Worm (Caenorhabditis elegans) whole organism, L1 larva: Measurements from ENCODE around the gene C29E4.15.

Experiments used
- C04F5.9 ChIP-seq: sonication (generic microtip); optimal IDR thresholded peaks from 2 replicates; lab custom pipeline; 2016; ENCODE audit warnings: missing genetic modification characterization, missing compliant biosample characterization
- C16A3.4 ChIP-seq: fragments of 150-350 bp; optimal IDR thresholded peaks from 2 replicates; lab custom pipeline; 2014; ENCODE audit warnings: missing biosample characterization, missing genetic modification characterization
- C34B4.2 ChIP-seq: sonication (generic microtip); optimal IDR thresholded peaks from 2 replicates; lab custom pipeline; 2017; ENCODE audit warnings: mild to moderate bottlenecking, missing genetic modification characterization, missing compliant biosample characterization
- F16B12.6 ChIP-seq: fragments of 150-350 bp; optimal IDR thresholded peaks from 2 replicates; lab custom pipeline; 2014; ENCODE audit warnings: missing biosample characterization, missing genetic modification characterization
- Y116A8C.19 ChIP-seq: sonication (generic microtip); optimal IDR thresholded peaks from 2 replicates; lab custom pipeline; 2016; ENCODE audit warnings: missing compliant biosample characterization, missing genetic modification characterization, borderline replicate concordance
- aha-1 ChIP-seq: fragments of 150-350 bp; optimal IDR thresholded peaks from 2 replicates; lab custom pipeline; 2014; ENCODE audit warnings: missing biosample characterization, missing genetic modification characterization
- alr-1 ChIP-seq: fragments of 200-800 bp; sonication (Bioruptor generic); optimal IDR thresholded peaks from 2 replicates; lab custom pipeline; 2018; ENCODE audit warnings: borderline replicate concordance, mild to moderate bottlenecking, missing genetic modification characterization, missing compliant biosample characterization
- blmp-1 ChIP-seq: fragments of 150-350 bp; optimal IDR thresholded peaks from 2 replicates; lab custom pipeline; 2014; ENCODE audit warnings: missing biosample characterization, missing genetic modification characterization
- ceh-63 ChIP-seq: fragments of 200-800 bp; sonication (Bioruptor generic); optimal IDR thresholded peaks from 2 replicates; lab custom pipeline; 2018; ENCODE audit warnings: mild to moderate bottlenecking, missing genetic modification characterization, missing compliant biosample characterization
- ceh-82 ChIP-seq, 3 experiments: fragments of 150-350 bp in 1 of 3; sonication (generic microtip) in 2 of 3; optimal IDR thresholded peaks; 2 replicates each; lab custom pipeline; 2014 to 2017; ENCODE audit warnings: missing biosample characterization in 3 of 3, missing genetic modification characterization in 3 of 3
- ceh-88 ChIP-seq: fragments of 200-800 bp; sonication (Bioruptor generic); IDR thresholded peaks from 2 replicates; pipeline ENCODE4 v1.3.6; 2022; ENCODE audit warnings: missing genetic modification characterization, missing compliant biosample characterization
- dpl-1 ChIP-seq, 3 experiments: fragments of 150-350 bp in 2 of 3; sonication (generic microtip) in 1 of 3; optimal IDR thresholded peaks; 2 replicates each; lab custom pipeline; 2014 to 2017; ENCODE audit warnings: missing biosample characterization in 3 of 3, missing genetic modification characterization in 3 of 3, missing genetic modification reagents in 3 of 3
- efl-1 ChIP-seq, 4 experiments: fragments of 150-350 bp; optimal IDR thresholded peaks in 3 of 4; peaks in 1 of 4; 1 replicate in 1 of 4; 2 replicates in 3 of 4; lab custom pipeline; 2014; ENCODE audit warnings: missing biosample characterization in 2 of 4, missing genetic modification characterization in 2 of 4, missing genetic modification reagents in 2 of 4
- fkh-4 ChIP-seq: sonication (generic microtip); optimal IDR thresholded peaks from 2 replicates; lab custom pipeline; 2016; ENCODE audit warnings: missing compliant biosample characterization, missing genetic modification characterization, borderline replicate concordance
- fkh-8 ChIP-seq: sonication (generic microtip); optimal IDR thresholded peaks from 2 replicates; lab custom pipeline; 2016; ENCODE audit warnings: mild to moderate bottlenecking, missing genetic modification characterization, missing compliant biosample characterization
- fos-1 ChIP-seq: fragments of 150-350 bp; optimal IDR thresholded peaks from 2 replicates; lab custom pipeline; 2014; ENCODE audit warnings: missing biosample characterization, missing genetic modification characterization
- hlh-4 ChIP-seq: sonication (generic microtip); optimal IDR thresholded peaks from 2 replicates; lab custom pipeline; 2016; ENCODE audit warnings: mild to moderate bottlenecking, missing genetic modification characterization, missing compliant biosample characterization
- hpl-2 ChIP-seq: fragments of 150-350 bp; optimal IDR thresholded peaks from 2 replicates; lab custom pipeline; 2014; ENCODE audit warnings: missing biosample characterization, missing genetic modification reagents, missing genetic modification characterization
- isw-1 ChIP-seq: fragments of 200-800 bp; sonication (Bioruptor generic); IDR thresholded peaks from 2 replicates; pipeline ENCODE4 v1.3.6; 2022; ENCODE audit warnings: missing genetic modification characterization, missing compliant biosample characterization
- jun-1 ChIP-seq: fragments of 150-350 bp; optimal IDR thresholded peaks from 2 replicates; lab custom pipeline; 2014; ENCODE audit warnings: missing biosample characterization, missing genetic modification reagents, missing genetic modification characterization
- lin-13 ChIP-seq: fragments of 150-350 bp; optimal IDR thresholded peaks from 2 replicates; lab custom pipeline; 2014; ENCODE audit warnings: missing biosample characterization, missing genetic modification reagents, missing genetic modification characterization
- lin-14 ChIP-seq: fragments of 200-800 bp; sonication (Bioruptor generic); optimal IDR thresholded peaks from 2 replicates; lab custom pipeline; 2018; ENCODE audit warnings: mild to moderate bottlenecking, missing genetic modification characterization, moderate library complexity, missing compliant biosample characterization
- lin-15B ChIP-seq: fragments of 150-350 bp; sonication (generic microtip); optimal IDR thresholded peaks from 3 replicates; lab custom pipeline; 2014; ENCODE audit warnings: missing biosample characterization, missing genetic modification characterization
- lin-35 ChIP-seq, 2 experiments: fragments of 150-350 bp; optimal IDR thresholded peaks; 2 replicates each; lab custom pipeline; 2014; ENCODE audit warnings: missing biosample characterization in 2 of 2, missing genetic modification characterization in 2 of 2, missing genetic modification reagents in 2 of 2
- lin-39 ChIP-seq: fragments of 150-350 bp; optimal IDR thresholded peaks from 2 replicates; lab custom pipeline; 2014; ENCODE audit warnings: missing biosample characterization, missing genetic modification reagents, missing genetic modification characterization
- lir-3 ChIP-seq: sonication (generic microtip); optimal IDR thresholded peaks from 2 replicates; lab custom pipeline; 2016; ENCODE audit warnings: mild to moderate bottlenecking, missing genetic modification characterization, moderate library complexity, missing compliant biosample characterization; ENCODE audit not compliant: poor library complexity
- lsy-2 ChIP-seq, 2 experiments: fragments of 150-350 bp; optimal IDR thresholded peaks; 2 replicates each; lab custom pipeline; 2014; ENCODE audit warnings: missing biosample characterization in 2 of 2, missing genetic modification characterization in 2 of 2
- mab-9 ChIP-seq: fragments of 200-800 bp; sonication (Bioruptor generic); IDR thresholded peaks from 2 replicates; pipeline ENCODE4 v1.3.6; 2022; ENCODE audit warnings: missing genetic modification reagents, missing genetic modification characterization, missing compliant biosample characterization
- mdl-1 ChIP-seq, 2 experiments: fragments of 150-350 bp; optimal IDR thresholded peaks; 2 replicates each; lab custom pipeline; 2014 to 2017; ENCODE audit warnings: missing biosample characterization in 2 of 2, missing genetic modification characterization in 2 of 2, inconsistent platforms in 1 of 2
- mef-2 ChIP-seq: fragments of 150-350 bp; optimal IDR thresholded peaks from 2 replicates; lab custom pipeline; 2014; ENCODE audit warnings: missing biosample characterization, missing genetic modification characterization
- nhr-19 ChIP-seq: fragments of 200-800 bp; sonication (Bioruptor generic); conservative IDR thresholded peaks from 2 replicates; pipeline ENCODE4 v1.3.6; 2022; ENCODE audit warnings: missing genetic modification characterization, missing compliant biosample characterization
- nhr-20 ChIP-seq: sonication (generic microtip); optimal IDR thresholded peaks from 2 replicates; lab custom pipeline; 2016; ENCODE audit warnings: mild to moderate bottlenecking, missing genetic modification characterization, missing compliant biosample characterization
- nhr-47 ChIP-seq: sonication (generic microtip); optimal IDR thresholded peaks from 2 replicates; lab custom pipeline; 2016; ENCODE audit warnings: mild to moderate bottlenecking, missing genetic modification characterization, moderate library complexity, missing compliant biosample characterization
- nhr-71 ChIP-seq: sonication (generic microtip); optimal IDR thresholded peaks from 2 replicates; lab custom pipeline; 2016; ENCODE audit warnings: mild to moderate bottlenecking, missing genetic modification characterization, moderate library complexity, missing compliant biosample characterization
- nhr-77 ChIP-seq: fragments of 150-350 bp; optimal IDR thresholded peaks from 2 replicates; lab custom pipeline; 2014; ENCODE audit warnings: missing biosample characterization, missing genetic modification characterization
- nhr-84 ChIP-seq: sonication (generic microtip); optimal IDR thresholded peaks from 2 replicates; lab custom pipeline; 2017; ENCODE audit warnings: missing biosample characterization, missing genetic modification characterization
- nhr-85 ChIP-seq: sonication (generic microtip); peaks from one replicate; lab custom pipeline; 2016; ENCODE audit warnings: missing genetic modification characterization, inconsistent platforms, missing compliant biosample characterization
- pag-3 ChIP-seq: sonication (generic microtip); optimal IDR thresholded peaks from 2 replicates; lab custom pipeline; 2017; ENCODE audit warnings: missing genetic modification characterization, mild to moderate bottlenecking, missing compliant biosample characterization, antibody characterized with exemption, borderline replicate concordance; ENCODE audit not compliant: insufficient read depth
- pqm-1 ChIP-seq: sonication (generic microtip); optimal IDR thresholded peaks from 3 replicates; lab custom pipeline; 2017; ENCODE audit warnings: missing biosample characterization, missing genetic modification characterization
- rnt-1 ChIP-seq: sonication (generic microtip); optimal IDR thresholded peaks from 2 replicates; lab custom pipeline; 2016; ENCODE audit warnings: mild to moderate bottlenecking, missing genetic modification characterization, moderate library complexity, missing compliant biosample characterization
- skn-1 ChIP-seq: fragments of 150-350 bp; optimal IDR thresholded peaks from 2 replicates; lab custom pipeline; 2014; ENCODE audit warnings: missing biosample characterization, missing genetic modification characterization
- snu-23 ChIP-seq: sonication (generic microtip); optimal IDR thresholded peaks from 2 replicates; lab custom pipeline; 2016; ENCODE audit warnings: missing genetic modification characterization, missing compliant biosample characterization
- sox-4 ChIP-seq: sonication (generic microtip); optimal IDR thresholded peaks from 2 replicates; lab custom pipeline; 2016; ENCODE audit warnings: missing genetic modification characterization, missing compliant biosample characterization
- sup-37 ChIP-seq: fragments of 200-800 bp; sonication (Bioruptor generic); optimal IDR thresholded peaks from 2 replicates; lab custom pipeline; 2018; ENCODE audit warnings: mild to moderate bottlenecking, missing genetic modification characterization, missing compliant biosample characterization
- swsn-7 ChIP-seq: sonication (generic microtip); optimal IDR thresholded peaks from 2 replicates; lab custom pipeline; 2016; ENCODE audit warnings: missing genetic modification characterization, missing compliant biosample characterization
- tbx-2 ChIP-seq: sonication (generic microtip); optimal IDR thresholded peaks from 2 replicates; lab custom pipeline; 2016; ENCODE audit warnings: missing genetic modification characterization, missing compliant biosample characterization
- tlp-1 ChIP-seq: fragments of 150-350 bp; optimal IDR thresholded peaks from 2 replicates; lab custom pipeline; 2014; ENCODE audit warnings: missing biosample characterization, missing genetic modification characterization
- unc-62 ChIP-seq: fragments of 150-350 bp; optimal IDR thresholded peaks from 2 replicates; lab custom pipeline; 2014; ENCODE audit warnings: missing biosample characterization, missing genetic modification reagents, missing genetic modification characterization
- unc-86 ChIP-seq: sonication (generic microtip); optimal IDR thresholded peaks from 2 replicates; lab custom pipeline; 2016; ENCODE audit warnings: missing genetic modification characterization, missing compliant biosample characterization
- xbp-1 ChIP-seq: sonication (generic microtip); optimal IDR thresholded peaks from 2 replicates; lab custom pipeline; 2016; ENCODE audit warnings: missing genetic modification characterization, missing compliant biosample characterization
- zag-1 ChIP-seq: fragments of 150-350 bp; optimal IDR thresholded peaks from 2 replicates; lab custom pipeline; 2014; ENCODE audit warnings: missing biosample characterization, missing genetic modification characterization

C29E4.15 gene

DNA sequence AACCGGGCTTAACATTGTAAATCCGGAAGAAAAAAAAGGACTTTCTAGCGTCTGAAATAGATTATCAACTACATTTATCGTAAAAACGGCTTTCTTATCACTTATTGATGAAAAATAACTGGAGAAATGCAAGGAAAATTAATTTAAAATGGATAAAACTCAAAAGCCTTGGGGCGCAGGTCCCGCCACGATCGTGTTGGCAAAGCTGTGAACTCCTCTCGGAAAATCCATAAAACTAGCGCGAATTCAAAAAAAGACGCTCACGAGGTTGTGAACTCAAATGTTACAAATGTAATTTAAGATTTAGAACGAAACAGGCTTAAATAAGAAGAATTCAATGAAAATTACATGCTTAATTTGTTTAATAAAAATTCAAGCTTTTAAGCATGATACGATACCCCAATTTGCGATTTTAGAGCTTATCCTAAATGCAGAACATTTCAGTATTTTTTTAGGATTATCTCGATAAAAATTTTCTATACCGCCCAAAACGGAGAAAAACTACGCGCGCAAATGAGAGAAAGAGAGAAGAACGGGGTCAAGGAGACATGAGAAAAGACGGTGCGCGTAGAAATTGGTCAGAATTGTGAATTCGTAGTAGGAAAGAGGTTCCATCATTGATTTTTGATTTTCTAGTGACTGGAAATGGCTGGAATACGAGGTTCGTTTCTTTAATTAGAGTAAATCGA, at the start of gene C29E4.15:
TSS of gene C29E4.15 (plus strand) at position 547 of the 689 bp plus-strand sequence.
- no peak for TF ChIP-seq fkh-4 (tag; lab: Kevin White, UChicago)
- peak; percentile 68 for TF ChIP-seq rnt-1 (tag; lab: Kevin White, UChicago)
- TF ChIP-seq Y116A8C.19 (tag; lab: Kevin White, UChicago), result no peak
- TF ChIP-seq nhr-47 (tag; lab: Kevin White, UChicago), result peak; percentile 58
- TF ChIP-seq pqm-1 (tag; lab: Kevin White, UChicago), result no peak
- peak; percentile 29 for TF ChIP-seq fkh-8
- peak in 1 of 3 experiments; percentile 43 for TF ChIP-seq ceh-82 (tag; optimal IDR thresholded peaks at IDR 0.05; lab: Kevin White, UChicago)
- TF ChIP-seq unc-86 (tag; lab: Kevin White, UChicago), result peak; percentile 40
- TF ChIP-seq hlh-4 (tag; lab: Kevin White, UChicago), result no peak
- TF ChIP-seq ceh-88 (GFP tag; lab: Robert Waterston, UW), result no peak
- TF ChIP-seq lin-15B (tag; lab: Kevin White, UChicago), result peak; percentile 17
- no peak for TF ChIP-seq C16A3.4 (tag; lab: Kevin White, UChicago)
- TF ChIP-seq xbp-1, result peak; percentile 37
- TF ChIP-seq lin-39 (tag; lab: Kevin White, UChicago), result no peak
- TF ChIP-seq tbx-2 (tag; lab: Kevin White, UChicago), result peak; percentile 21
- peak; percentile 92 for TF ChIP-seq efl-1 (optimal IDR thresholded peaks at IDR 0.05; lab: Kevin White, UChicago)
- TF ChIP-seq efl-1 (GFP tag; optimal IDR thresholded peaks at IDR 0.05 in 1 of 2; lab: Kevin White, UChicago), result peak; percentile 90 to 98
- no peak for TF ChIP-seq nhr-84 (tag; lab: Kevin White, UChicago)
- no peak for TF ChIP-seq sup-37 (GFP tag; lab: Kevin White, UChicago)
- no peak for TF ChIP-seq C34B4.2 (tag; lab: Kevin White, UChicago)
- TF ChIP-seq sox-4 (tag; lab: Kevin White, UChicago), result no peak
- TF ChIP-seq swsn-7 (tag; lab: Kevin White, UChicago), result peak; percentile 47
- peak; percentile 53 to 73 for TF ChIP-seq lsy-2 (tag; optimal IDR thresholded peaks at IDR 0.05; lab: Kevin White, UChicago)
- peak; percentile 70 for TF ChIP-seq nhr-71 (tag; lab: Kevin White, UChicago)
- TF ChIP-seq lin-35 (GFP tag; optimal IDR thresholded peaks at IDR 0.05; lab: Kevin White, UChicago), result peak; percentile 74 to 91
- no peak for TF ChIP-seq lin-14 (GFP tag; lab: Kevin White, UChicago)
- TF ChIP-seq nhr-19, result peak; percentile 52
- no peak for TF ChIP-seq nhr-77 (tag; lab: Kevin White, UChicago)
- peak; percentile 64 for TF ChIP-seq blmp-1 (tag; lab: Kevin White, UChicago)
- no peak for TF ChIP-seq C04F5.9 (tag; lab: Kevin White, UChicago)
- TF ChIP-seq lir-3, result no peak
- TF ChIP-seq F16B12.6 (tag; lab: Kevin White, UChicago), result peak; percentile 30
- TF ChIP-seq pag-3 (tag; lab: Kevin White, UChicago), result no peak
- TF ChIP-seq mef-2 (tag; lab: Kevin White, UChicago), result no peak
- no peak for TF ChIP-seq unc-62
- TF ChIP-seq hpl-2, result no peak
- no peak for TF ChIP-seq nhr-85 (tag; lab: Kevin White, UChicago)
- peak; percentile 48 for TF ChIP-seq nhr-20 (tag; lab: Kevin White, UChicago)
- TF ChIP-seq skn-1 (tag; lab: Kevin White, UChicago), result peak; percentile 34
- TF ChIP-seq isw-1, result peak; percentile 33; the same call in 1 of the 2 replicates
- no peak for TF ChIP-seq lin-13 (GFP tag; lab: Kevin White, UChicago)
- no peak for TF ChIP-seq tlp-1
- TF ChIP-seq jun-1 (tag; lab: Kevin White, UChicago), result no peak
- TF ChIP-seq mab-9 (GFP tag; lab: Robert Waterston, UW), result no peak
- TF ChIP-seq mdl-1 (tag; optimal IDR thresholded peaks at IDR 0.05; lab: Kevin White, UChicago), result peak in 1 of 2 experiments; percentile 24
- TF ChIP-seq zag-1 (tag; lab: Kevin White, UChicago), result no peak
- no peak for TF ChIP-seq aha-1
- peak; percentile 58 for TF ChIP-seq snu-23 (GFP tag; lab: Kevin White, UChicago)
- TF ChIP-seq alr-1, result no peak
- peak; percentile 79 to 92 (median 84) for TF ChIP-seq dpl-1 (GFP tag; optimal IDR thresholded peaks at IDR 0.05; lab: Kevin White, UChicago)
- TF ChIP-seq ceh-63 (GFP tag; lab: Kevin White, UChicago), result no peak
- no peak for TF ChIP-seq fos-1 (tag; lab: Kevin White, UChicago)
